Fruit fly (Drosophila melanogaster): ENCODE data around the gene CG10352.

CG10352 gene

dm6 chrX:11868866-11869265 is 8.1 kb downstream of the CG10352 start, which contains the start of the genes Nrd1 and CG1847 (continued):
- peak; percentile 73 for TF ChIP-seq CG7963 (GFP tag; IDR thresholded peaks at IDR 0.05; ENCODE audit: partially characterized antibody)
- TF ChIP-seq CG10959 (GFP tag; IDR thresholded peaks at IDR 0.05), result no peak
- TF ChIP-seq ken (GFP tag; IDR thresholded peaks at IDR 0.05), result no peak
- TF ChIP-seq Taf1 (GFP tag; IDR thresholded peaks at IDR 0.05), result no peak
- TF ChIP-seq run (tag; optimal IDR thresholded peaks at IDR 0.05), result no peak
- no peak for TF ChIP-seq CG33213 (GFP tag; optimal IDR thresholded peaks at IDR 0.05)
- no peak for TF ChIP-seq dimm (GFP tag; IDR thresholded peaks at IDR 0.05)
- TF ChIP-seq CG14860 (GFP tag; IDR thresholded peaks at IDR 0.05; ENCODE audit: partially characterized antibody), result peak; percentile 89; the same call in 2 of the 3 replicates
- no peak for TF ChIP-seq CG17802 (tag; optimal IDR thresholded peaks at IDR 0.05)
- no peak for TF ChIP-seq crp (GFP tag; optimal IDR thresholded peaks at IDR 0.05)
- no peak for TF ChIP-seq CG10565 (GFP tag; optimal IDR thresholded peaks at IDR 0.05)
- TF ChIP-seq CG2129 (GFP tag; IDR thresholded peaks at IDR 0.05; ENCODE audit: partially characterized antibody), result 0 out of 2 replicates have a peak, but pooled peaks have one; percentile 36
- no peak for TF ChIP-seq Kr (GFP tag; optimal IDR thresholded peaks at IDR 0.05)
- no peak for TF ChIP-seq ci (GFP tag; IDR thresholded peaks at IDR 0.05)
- TF ChIP-seq ewg (GFP tag; optimal IDR thresholded peaks at IDR 0.05), result no peak
- no peak for TF ChIP-seq eve (GFP tag; optimal IDR thresholded peaks at IDR 0.05)
- no peak for TF ChIP-seq CG33557 (GFP tag; optimal IDR thresholded peaks at IDR 0.05)
- TF ChIP-seq CG15011 (GFP tag; optimal IDR thresholded peaks at IDR 0.05), result no peak
- no peak for TF ChIP-seq CG34376 (GFP tag; optimal IDR thresholded peaks at IDR 0.05)
- no peak for TF ChIP-seq pita (GFP tag; optimal IDR thresholded peaks at IDR 0.05)
- no peak for TF ChIP-seq B-H2 (GFP tag; optimal IDR thresholded peaks at IDR 0.05)
- no peak for TF ChIP-seq caup (GFP tag; optimal IDR thresholded peaks at IDR 0.05; ENCODE audit: severe bottlenecking)
- no peak for TF ChIP-seq gsb (GFP tag; IDR thresholded peaks at IDR 0.05)
- no peak for TF ChIP-seq slbo (GFP tag; IDR thresholded peaks at IDR 0.05)
- TF ChIP-seq CG11504 (tag; optimal IDR thresholded peaks at IDR 0.05), result no peak
- TF ChIP-seq pnt (GFP tag; optimal IDR thresholded peaks at IDR 0.05), result no peak
- no peak for TF ChIP-seq Camta (GFP tag; optimal IDR thresholded peaks at IDR 0.05)
- TF ChIP-seq CG34224 (GFP tag; IDR thresholded peaks at IDR 0.05; ENCODE audit: partially characterized antibody), result peak; percentile 86
- peak; percentile 64 for TF ChIP-seq Doc3 (GFP tag; IDR thresholded peaks at IDR 0.05; ENCODE audit: partially characterized antibody)
- no peak for TF ChIP-seq aop (GFP tag; IDR thresholded peaks at IDR 0.05)
- no peak for TF ChIP-seq CG17612 (GFP tag; IDR thresholded peaks at IDR 0.05)
- TF ChIP-seq Sry-δ (GFP tag; optimal IDR thresholded peaks at IDR 0.05), result peak; percentile 88
- no peak for TF ChIP-seq Oaz (GFP tag; IDR thresholded peaks at IDR 0.05)
- TF ChIP-seq vnd (GFP tag; IDR thresholded peaks at IDR 0.05; ENCODE audit: partially characterized antibody), result peak; percentile 83
- TF ChIP-seq CG9797 (GFP tag; optimal IDR thresholded peaks at IDR 0.05), result peak; percentile 29
- no peak for TF ChIP-seq Lim3 (GFP tag; IDR thresholded peaks at IDR 0.05)
- no peak for TF ChIP-seq CG1024 (GFP tag; IDR thresholded peaks at IDR 0.05)
- TF ChIP-seq CG5245 (GFP tag; optimal IDR thresholded peaks at IDR 0.05), result no peak
- no peak for TF ChIP-seq maf-S (GFP tag; optimal IDR thresholded peaks at IDR 0.05)
- TF ChIP-seq sd (tag; optimal IDR thresholded peaks at IDR 0.05), result no peak
- no peak for TF ChIP-seq jumu (GFP tag; optimal IDR thresholded peaks at IDR 0.05)
- TF ChIP-seq CG4854 (GFP tag; optimal IDR thresholded peaks at IDR 0.05), result no peak
- no peak for TF ChIP-seq Tbp (GFP tag; optimal IDR thresholded peaks at IDR 0.05)
- no peak for TF ChIP-seq GATAe (GFP tag; conservative IDR thresholded peaks at IDR 0.05)
- no peak for TF ChIP-seq Six4 (GFP tag; optimal IDR thresholded peaks at IDR 0.05)
- TF ChIP-seq CG12659 (GFP tag; optimal IDR thresholded peaks at IDR 0.05), result peak; percentile 57
- TF ChIP-seq Aef1 (GFP tag; IDR thresholded peaks at IDR 0.05), result no peak
- no peak for TF ChIP-seq Stat92E (GFP tag; optimal IDR thresholded peaks at IDR 0.05)
- TF ChIP-seq chinmo (GFP tag; IDR thresholded peaks at IDR 0.05; ENCODE audit: partially characterized antibody), result peak; percentile 71; the same call in 1 of the 4 replicates
- peak; percentile 5 for TF ChIP-seq HmgZ (tag; optimal IDR thresholded peaks at IDR 0.05)
- no peak for TF ChIP-seq CG4820 (GFP tag; optimal IDR thresholded peaks at IDR 0.05)

All from whole organism, embryonic.